Worm (Caenorhabditis elegans) whole organism, L2 larva: ENCODE results near the gene zmp-2.

Experiments used
- ama-1 ChIP-seq: fragments of 150-350 bp; optimal IDR thresholded peaks from 2 replicates; lab custom pipeline; 2018; ENCODE audit warnings: inconsistent platforms
- blmp-1 ChIP-seq: sonication (generic microtip); optimal IDR thresholded peaks from 2 replicates; lab custom pipeline; 2017; ENCODE audit warnings: missing genetic modification characterization, mild to moderate bottlenecking, missing compliant biosample characterization, antibody characterized with exemption, moderate library complexity; ENCODE audit not compliant: insufficient read depth
- ceh-16 ChIP-seq: fragments of 150-350 bp; optimal IDR thresholded peaks from 2 replicates; lab custom pipeline; 2014; ENCODE audit warnings: missing biosample characterization, missing genetic modification characterization
- fos-1 ChIP-seq: fragments of 150-350 bp; optimal IDR thresholded peaks from 2 replicates; lab custom pipeline; 2014; ENCODE audit warnings: missing biosample characterization, missing genetic modification characterization
- lin-13 ChIP-seq: fragments of 150-350 bp; optimal IDR thresholded peaks from 2 replicates; lab custom pipeline; 2014; ENCODE audit warnings: missing biosample characterization, missing genetic modification reagents, missing genetic modification characterization
- snpc-4 ChIP-seq: fragments of 150-350 bp; optimal IDR thresholded peaks from 2 replicates; lab custom pipeline; 2014; ENCODE audit warnings: missing biosample characterization, missing genetic modification characterization
- unc-62 ChIP-seq: fragments of 150-350 bp; optimal IDR thresholded peaks from 2 replicates; lab custom pipeline; 2014; ENCODE audit warnings: missing biosample characterization, missing genetic modification reagents, missing genetic modification characterization

ce11 chrIII:2686064-2686463, 49.9 kb downstream of the zmp-2 start, which contains the start of the genes Y71H2AL.2, Y71H2AL.4 and pbo-1:
- no peak for TF ChIP-seq fos-1
- no peak for TF ChIP-seq ama-1 (lab: Kevin White, UChicago)
- TF ChIP-seq ceh-16 (tag; lab: Kevin White, UChicago): no peak
- TF ChIP-seq lin-13 (GFP tag; lab: Kevin White, UChicago): no peak
- TF ChIP-seq snpc-4: no peak
- no peak for TF ChIP-seq unc-62 (GFP tag; lab: Kevin White, UChicago)
- TF ChIP-seq blmp-1 (tag; lab: Kevin White, UChicago): no peak
